Worm (Caenorhabditis elegans): ENCODE measurements around the gene cyp-13A10.

- TF ChIP-seq pha-4 (tag; optimal IDR thresholded peaks at IDR 0.05) = no peak
- TF ChIP-seq B0035.1 (tag; optimal IDR thresholded peaks at IDR 0.05) = no peak
- no peak for TF ChIP-seq T07F8.4 (tag; optimal IDR thresholded peaks at IDR 0.05)
- TF ChIP-seq snpc-3.4 (tag; optimal IDR thresholded peaks at IDR 0.05) = no peak
These were observed 36.8 kb downstream of the cyp-13A10 start for ce11 chrII:9625930-9626329.

Data from whole organism, young adult.